Worm (Caenorhabditis elegans): ENCODE data around the gene dnj-5.

DNA sequence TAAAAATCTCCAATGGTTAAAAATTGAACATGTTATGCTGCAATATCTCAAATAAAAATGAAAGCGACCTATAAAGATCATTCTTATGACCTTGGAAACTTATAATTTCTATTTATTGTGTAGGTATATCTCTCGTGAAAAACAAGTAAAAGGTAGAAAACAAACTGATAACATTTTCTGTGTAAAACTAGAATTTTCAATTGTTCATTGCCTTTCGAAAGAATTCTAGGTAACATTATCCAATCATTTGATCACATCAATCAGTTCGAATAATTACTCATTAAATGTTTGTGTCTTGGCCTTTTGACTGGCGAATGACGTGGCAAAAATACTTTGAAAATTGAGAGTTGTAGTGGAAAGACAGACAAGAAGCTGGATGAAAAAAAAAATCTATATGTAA lies 19.8 kb upstream of the dnj-5 start:
- TF ChIP-seq tra-4 (tag; optimal IDR thresholded peaks at IDR 0.05) (no peak), hnd-1 (tag; optimal IDR thresholded peaks at IDR 0.05) (no peak), F13C5.2 (tag; optimal IDR thresholded peaks at IDR 0.05) (no peak)
